Worm (Caenorhabditis elegans) whole organism, midembryonic: Measurements from ENCODE around the gene stdh-3.

Experiments used
- T22C8.4 ChIP-seq: fragments of 200-800 bp; sonication (Bioruptor generic); IDR thresholded peaks from 2 replicates; pipeline ENCODE4 v1.3.6; 2022; ENCODE audit warnings: missing genetic modification characterization, missing compliant biosample characterization
- cog-1 ChIP-seq: sonication (generic microtip); optimal IDR thresholded peaks from 2 replicates; lab custom pipeline; 2016; ENCODE audit warnings: missing genetic modification characterization, missing compliant biosample characterization
- flt-1 ChIP-seq: fragments of 200-800 bp; sonication (Bioruptor generic); IDR thresholded peaks from 2 replicates; pipeline ENCODE4 v1.3.6; 2022; ENCODE audit warnings: missing genetic modification characterization, missing compliant biosample characterization
- klf-2 ChIP-seq: fragments of 200-800 bp; sonication (Bioruptor generic); conservative IDR thresholded peaks from 2 replicates; pipeline ENCODE4 v1.3.6; 2022; ENCODE audit warnings: missing genetic modification reagents, missing genetic modification characterization, missing compliant biosample characterization
- med-1 ChIP-seq: sonication (generic microtip); optimal IDR thresholded peaks from 2 replicates; lab custom pipeline; 2017; ENCODE audit warnings: missing genetic modification characterization, mild to moderate bottlenecking, missing compliant biosample characterization, antibody characterized with exemption, missing genetic modification reagents; ENCODE audit not compliant: insufficient read depth
- ref-1 ChIP-seq: fragments of 200-800 bp; sonication (Bioruptor generic); conservative IDR thresholded peaks from 2 replicates; pipeline ENCODE4 v1.3.6; 2022; ENCODE audit warnings: missing genetic modification reagents, missing genetic modification characterization, missing compliant biosample characterization
- tab-1 ChIP-seq: fragments of 200-800 bp; sonication (Bioruptor generic); IDR thresholded peaks from 2 replicates; pipeline ENCODE4 v1.3.6; 2022; ENCODE audit warnings: missing genetic modification characterization, missing compliant biosample characterization
- ztf-23 ChIP-seq: fragments of 200-800 bp; sonication (Bioruptor generic); IDR thresholded peaks from 2 replicates; pipeline ENCODE4 v1.3.6; 2022; ENCODE audit warnings: missing genetic modification reagents, missing genetic modification characterization, missing compliant biosample characterization
- ztf-29 ChIP-seq: fragments of 200-800 bp; sonication (Bioruptor generic); IDR thresholded peaks from 2 replicates; pipeline ENCODE4 v1.3.6; 2022; ENCODE audit warnings: missing genetic modification reagents, missing genetic modification characterization, missing compliant biosample characterization

The stdh-3 gene

DNA sequence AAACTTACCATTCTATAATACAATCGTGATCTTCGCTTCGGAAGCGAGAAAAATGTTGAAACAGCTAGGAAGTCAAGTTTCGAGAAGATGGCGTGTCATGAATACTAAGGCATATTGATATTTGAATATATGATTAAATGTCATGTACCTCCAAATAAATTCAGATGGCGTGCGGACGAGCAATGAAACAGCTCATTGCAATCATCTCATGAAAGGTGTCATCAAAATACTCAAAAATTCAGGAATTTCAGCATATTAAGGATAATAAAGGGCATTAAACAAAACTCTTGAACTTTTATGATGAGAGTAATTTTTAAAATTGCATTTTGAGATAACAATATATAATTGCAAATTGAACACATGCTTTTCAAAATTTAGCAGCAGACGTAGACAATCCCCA is 11.0 kb downstream of the stdh-3 start, which contains the start of gene gcy-32:
Gene gcy-32 (minus strand): TSS at position 101 of the 400 bp plus-strand sequence.
- TF ChIP-seq ztf-23 (GFP tag; lab: Robert Waterston, UW) (no peak), ztf-29 (no peak), flt-1 (GFP tag; lab: Robert Waterston, UW) (no peak), med-1 (no peak), tab-1 (GFP tag; lab: Robert Waterston, UW) (no peak), cog-1 (tag; lab: Kevin White, UChicago) (no peak), T22C8.4 (GFP tag; lab: Robert Waterston, UW) (no peak), klf-2 (GFP tag; lab: Robert Waterston, UW) (no peak)

DNA sequence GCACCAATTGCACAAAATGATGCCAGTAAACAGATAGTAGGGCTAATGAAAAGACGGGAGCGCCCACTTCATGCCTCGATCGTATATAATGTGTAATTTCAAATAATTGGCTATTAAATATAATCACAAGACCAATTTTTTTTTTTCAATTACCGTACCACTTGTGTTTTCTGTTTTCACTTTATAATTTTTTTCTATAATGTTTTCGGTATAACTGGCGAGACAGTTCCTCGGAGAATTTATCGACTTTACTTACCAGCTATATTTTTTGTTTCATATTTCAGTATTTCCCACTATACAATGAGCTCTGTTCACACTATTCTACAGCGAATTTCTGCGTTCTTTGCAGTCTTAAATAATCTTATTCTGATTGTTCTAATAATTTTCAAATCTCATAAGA is 11.8 kb downstream of the stdh-3 start, which contains the start of gene str-252:
Gene str-252 (plus strand): TSS at position 301 of the 400 bp plus-strand sequence.
- TF ChIP-seq flt-1 (GFP tag; lab: Robert Waterston, UW) (no peak), cog-1 (tag; lab: Kevin White, UChicago) (no peak), T22C8.4 (GFP tag; lab: Robert Waterston, UW) (no peak)

DNA sequence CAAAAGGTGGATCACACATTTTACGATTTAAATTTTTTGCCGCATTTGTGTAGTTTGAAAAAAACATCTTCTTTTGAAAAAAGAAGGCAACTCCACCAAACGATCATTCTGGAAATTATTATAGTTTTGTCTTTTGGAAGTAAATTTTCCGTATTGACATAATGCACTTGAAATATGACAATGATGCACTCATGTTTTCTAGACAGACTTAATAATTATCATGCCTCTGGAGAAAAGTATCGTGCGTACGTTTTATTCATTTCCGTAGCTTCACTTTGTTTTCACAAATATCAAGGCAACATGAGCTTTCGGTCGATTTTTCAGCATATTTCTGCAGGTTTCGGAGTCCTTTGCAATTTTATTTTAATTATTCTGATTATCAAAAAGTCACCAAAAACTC is 13.9 kb downstream of the stdh-3 start, which contains the start of gene str-250:
Gene str-250 (plus strand): TSS at position 301 of the 400 bp plus-strand sequence.
- TF ChIP-seq med-1, result no peak
- no peak for TF ChIP-seq cog-1 (tag; lab: Kevin White, UChicago)
- no peak for TF ChIP-seq ztf-23 (GFP tag; lab: Robert Waterston, UW)
- no peak for TF ChIP-seq ref-1
- TF ChIP-seq ztf-29, result no peak

DNA sequence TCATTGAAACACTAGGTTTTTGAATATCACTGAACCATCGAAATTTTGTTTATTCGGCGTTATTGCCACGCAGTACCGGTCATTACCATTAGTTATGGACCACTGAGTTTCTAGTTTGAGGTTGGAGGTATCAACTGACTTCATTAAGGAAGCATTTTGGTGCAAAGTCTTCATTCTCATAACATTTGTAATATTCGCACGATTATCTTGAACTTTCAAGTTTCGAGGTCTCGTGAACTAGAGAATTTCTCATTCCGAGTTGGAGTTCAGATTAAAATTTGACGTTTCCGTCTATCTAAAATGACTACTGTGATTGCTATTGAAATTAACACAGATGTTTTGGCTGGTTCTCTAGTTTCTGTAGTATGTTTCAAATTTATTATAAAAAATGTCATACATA is 16.3 kb downstream of the stdh-3 start, which contains the start of gene srx-42:
Gene srx-42 (plus strand): TSS at position 301 of the 400 bp plus-strand sequence.
- TF ChIP-seq tab-1 (GFP tag; lab: Robert Waterston, UW) (no peak), med-1 (no peak), ztf-23 (GFP tag; lab: Robert Waterston, UW) (no peak), klf-2 (GFP tag; lab: Robert Waterston, UW) (no peak), T22C8.4 (GFP tag; lab: Robert Waterston, UW) (no peak), ref-1 (no peak), flt-1 (GFP tag; lab: Robert Waterston, UW) (no peak), ztf-29 (no peak), cog-1 (tag; lab: Kevin White, UChicago) (no peak)

DNA sequence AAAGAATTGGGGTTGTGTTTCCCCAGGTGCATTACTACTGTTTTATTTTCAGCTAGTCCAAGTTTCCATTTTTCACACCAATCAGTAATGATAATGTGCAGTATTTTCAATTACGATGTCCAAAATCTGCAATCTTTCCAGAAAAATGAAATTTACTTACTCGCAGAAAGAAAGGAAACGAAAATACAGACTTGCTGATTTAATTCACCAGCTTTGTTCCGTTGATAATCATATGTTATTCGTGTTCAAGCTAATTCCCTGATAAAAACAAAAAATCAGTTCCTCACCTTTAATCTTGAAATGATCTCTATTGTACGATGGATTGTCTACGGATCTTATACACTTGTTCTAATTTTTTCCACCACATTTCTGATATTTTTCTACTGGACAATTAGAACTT is 19.4 kb downstream of the stdh-3 start, which contains the start of gene srxa-11:
Gene srxa-11 (plus strand): TSS at position 301 of the 400 bp plus-strand sequence.
- TF ChIP-seq ztf-23 (GFP tag; lab: Robert Waterston, UW) (no peak), ztf-29 (no peak), tab-1 (GFP tag; lab: Robert Waterston, UW) (no peak), cog-1 (tag; lab: Kevin White, UChicago) (no peak), klf-2 (GFP tag; lab: Robert Waterston, UW) (no peak), flt-1 (GFP tag; lab: Robert Waterston, UW) (no peak), T22C8.4 (GFP tag; lab: Robert Waterston, UW) (no peak), med-1 (no peak), ref-1 (no peak)

DNA sequence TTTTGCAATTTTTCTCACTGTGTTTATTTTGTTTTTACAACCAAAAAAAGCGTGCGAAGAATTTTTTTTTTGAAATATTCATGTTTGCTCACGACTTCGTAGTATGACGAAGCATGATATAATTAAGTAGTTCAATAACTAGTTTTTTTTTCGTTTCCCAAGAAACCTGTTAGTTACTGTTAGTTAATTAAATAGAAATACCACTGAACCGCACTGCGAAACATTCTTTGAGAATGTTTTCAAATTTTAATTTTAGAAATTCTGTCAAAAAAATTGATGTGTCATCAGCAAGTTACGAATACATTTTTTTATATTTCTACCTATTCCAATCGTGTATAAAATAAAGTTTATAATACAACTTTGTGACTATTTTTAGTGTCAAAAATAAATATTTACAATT is 22.0 kb downstream of the stdh-3 start, which contains the start of gene srxa-12:
Gene srxa-12 (plus strand): TSS at position 301 of the 400 bp plus-strand sequence.
- TF ChIP-seq ztf-29, result no peak
- no peak for TF ChIP-seq flt-1 (GFP tag; lab: Robert Waterston, UW)
- TF ChIP-seq ztf-23 (GFP tag; lab: Robert Waterston, UW), result no peak
- TF ChIP-seq ref-1, result no peak
- no peak for TF ChIP-seq klf-2 (GFP tag; lab: Robert Waterston, UW)
- no peak for TF ChIP-seq T22C8.4 (GFP tag; lab: Robert Waterston, UW)

DNA sequence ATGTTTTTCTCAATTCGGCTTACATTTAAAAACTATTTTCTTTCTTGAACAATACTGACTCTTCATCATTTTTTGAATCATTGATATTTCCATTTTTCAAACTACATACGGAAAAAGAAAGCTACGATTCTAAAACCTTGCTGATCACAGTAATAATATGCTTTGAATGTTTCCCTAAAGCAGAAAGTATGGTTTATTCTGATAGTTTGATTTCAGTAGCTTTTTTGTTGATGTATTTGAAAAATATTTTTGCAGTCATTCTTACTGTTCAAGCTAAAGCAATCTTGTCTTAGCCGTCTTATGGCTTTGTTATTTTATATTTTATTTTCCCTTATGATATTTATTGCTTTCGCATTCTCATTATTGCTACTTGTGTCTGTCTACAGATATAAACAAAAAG is 25.1 kb downstream of the stdh-3 start, which contains the start of gene srxa-13:
Gene srxa-13 (plus strand): TSS at position 301 of the 400 bp plus-strand sequence.
- TF ChIP-seq flt-1 (GFP tag; lab: Robert Waterston, UW) (no peak), tab-1 (GFP tag; lab: Robert Waterston, UW) (no peak), ztf-23 (GFP tag; lab: Robert Waterston, UW) (no peak), T22C8.4 (GFP tag; lab: Robert Waterston, UW) (no peak), med-1 (no peak), klf-2 (GFP tag; lab: Robert Waterston, UW) (no peak), cog-1 (tag; lab: Kevin White, UChicago) (no peak), ztf-29 (no peak), ref-1 (no peak)

DNA sequence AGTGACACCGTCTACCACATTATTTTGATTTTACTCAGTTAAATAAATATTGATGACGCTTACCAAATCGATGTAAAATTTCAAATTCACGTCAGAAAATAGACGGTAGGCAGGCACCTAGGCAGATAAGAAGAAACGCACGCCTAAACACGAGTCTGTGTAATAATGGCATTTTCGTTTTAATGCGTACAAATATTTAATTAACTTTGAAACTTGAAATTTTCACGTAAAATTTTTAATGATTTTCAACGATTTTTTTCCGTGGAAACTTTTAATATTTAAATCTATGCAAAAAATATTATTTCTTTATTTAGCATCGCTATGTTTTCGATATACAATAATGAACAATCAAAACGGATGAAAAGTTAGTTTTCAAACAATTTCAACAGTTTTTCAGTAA is 26.8 kb downstream of the stdh-3 start, which contains the start of gene C06B3.16:
Gene C06B3.16 (plus strand): TSS at position 301 of the 400 bp plus-strand sequence.
- TF ChIP-seq klf-2 (GFP tag; lab: Robert Waterston, UW) (no peak), tab-1 (GFP tag; lab: Robert Waterston, UW) (no peak), med-1 (no peak)

DNA sequence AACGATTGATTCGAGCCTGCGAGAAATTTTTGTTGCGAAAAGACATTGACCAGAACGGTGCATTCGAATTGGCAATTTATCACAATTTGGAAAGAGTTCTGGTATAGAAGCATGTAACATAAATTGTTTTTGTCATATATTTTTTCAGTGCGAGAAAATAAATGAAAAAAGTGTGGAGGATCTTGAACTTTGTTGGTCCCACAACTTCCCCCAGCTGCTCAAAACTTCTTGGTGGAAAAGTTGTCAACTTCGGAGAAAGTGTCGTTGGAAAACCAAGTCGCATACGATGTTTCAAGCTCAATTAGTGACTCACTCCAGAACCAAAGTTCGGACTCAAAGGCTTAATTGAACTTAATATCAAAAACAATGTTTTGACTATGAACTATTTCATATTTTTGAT is 27.5 kb downstream of the stdh-3 start:
- TF ChIP-seq klf-2 (GFP tag; lab: Robert Waterston, UW), result no peak
- no peak for TF ChIP-seq flt-1 (GFP tag; lab: Robert Waterston, UW)
- no peak for TF ChIP-seq T22C8.4 (GFP tag; lab: Robert Waterston, UW)
- TF ChIP-seq cog-1 (tag; lab: Kevin White, UChicago), result no peak
- no peak for TF ChIP-seq ztf-23 (GFP tag; lab: Robert Waterston, UW)
- TF ChIP-seq ztf-29, result no peak
- TF ChIP-seq ref-1, result no peak
- no peak for TF ChIP-seq tab-1 (GFP tag; lab: Robert Waterston, UW)
- no peak for TF ChIP-seq med-1

DNA sequence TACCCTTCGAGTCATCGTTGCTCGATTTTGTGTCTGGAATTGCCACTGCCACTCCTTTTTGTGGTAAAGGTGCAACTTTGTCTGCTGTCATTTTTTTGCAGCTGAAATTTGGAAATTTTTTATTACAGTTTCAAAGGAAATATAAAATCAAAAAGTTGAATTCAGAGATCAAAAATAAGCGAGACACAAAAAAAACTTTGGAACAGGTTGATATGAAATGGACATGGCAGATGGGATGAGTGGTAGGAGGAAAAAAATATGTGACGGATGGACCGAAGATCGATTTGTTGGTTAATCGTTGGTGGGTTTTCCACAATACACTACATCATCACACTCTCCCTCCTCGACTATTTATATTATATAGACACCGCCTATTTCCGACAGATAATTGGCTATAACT is 30.1 kb downstream of the stdh-3 start, which contains the start of gene R10D12.1:
Gene R10D12.1 (minus strand): TSS at position 101 of the 400 bp plus-strand sequence.
- no peak for TF ChIP-seq tab-1 (GFP tag; lab: Robert Waterston, UW)
- no peak for TF ChIP-seq ztf-23 (GFP tag; lab: Robert Waterston, UW)
- no peak for TF ChIP-seq med-1
- no peak for TF ChIP-seq cog-1 (tag; lab: Kevin White, UChicago)
- TF ChIP-seq ref-1, result no peak
- no peak for TF ChIP-seq flt-1 (GFP tag; lab: Robert Waterston, UW)
- no peak for TF ChIP-seq ztf-29
- no peak for TF ChIP-seq klf-2 (GFP tag; lab: Robert Waterston, UW)
- no peak for TF ChIP-seq T22C8.4 (GFP tag; lab: Robert Waterston, UW)
